Worm (Caenorhabditis elegans) whole organism, L1 larva: ENCODE data around the gene nep-2.

ENCODE experiments used
- Y116A8C.19 ChIP-seq: sonication (generic microtip); optimal IDR thresholded peaks from 2 replicates; lab custom pipeline; 2016; ENCODE audit warnings: missing compliant biosample characterization, missing genetic modification characterization, borderline replicate concordance
- aly-2 ChIP-seq: fragments of 150-350 bp; optimal IDR thresholded peaks from 2 replicates; lab custom pipeline; 2014; ENCODE audit warnings: missing biosample characterization, missing genetic modification characterization
- egl-27 ChIP-seq, 2 experiments: fragments of 150-350 bp in 1 of 2; sonication (generic microtip); optimal IDR thresholded peaks; 3 replicates each; lab custom pipeline; 2017 to 2018; ENCODE audit warnings: missing biosample characterization in 2 of 2, missing genetic modification characterization in 2 of 2, missing genetic modification reagents in 2 of 2
- elt-2 ChIP-seq: sonication (generic microtip); optimal IDR thresholded peaks from 2 replicates; lab custom pipeline; 2016; ENCODE audit warnings: missing genetic modification characterization, mild to moderate bottlenecking, inconsistent platforms, missing compliant biosample characterization, missing genetic modification reagents
- fkh-10 ChIP-seq: sonication (generic microtip); optimal IDR thresholded peaks from 2 replicates; lab custom pipeline; 2017; ENCODE audit warnings: missing biosample characterization, missing genetic modification reagents, missing genetic modification characterization
- grh-1 ChIP-seq: fragments of 200-800 bp; sonication (Bioruptor generic); IDR thresholded peaks from 2 replicates; pipeline ENCODE4 v1.3.6; 2022; ENCODE audit warnings: missing genetic modification reagents, missing genetic modification characterization, missing compliant biosample characterization
- nhr-77 ChIP-seq: fragments of 150-350 bp; optimal IDR thresholded peaks from 2 replicates; lab custom pipeline; 2014; ENCODE audit warnings: missing biosample characterization, missing genetic modification characterization
- sox-4 ChIP-seq: sonication (generic microtip); optimal IDR thresholded peaks from 2 replicates; lab custom pipeline; 2016; ENCODE audit warnings: missing genetic modification characterization, missing compliant biosample characterization
- zag-1 ChIP-seq: fragments of 150-350 bp; optimal IDR thresholded peaks from 2 replicates; lab custom pipeline; 2014; ENCODE audit warnings: missing biosample characterization, missing genetic modification characterization

DNA sequence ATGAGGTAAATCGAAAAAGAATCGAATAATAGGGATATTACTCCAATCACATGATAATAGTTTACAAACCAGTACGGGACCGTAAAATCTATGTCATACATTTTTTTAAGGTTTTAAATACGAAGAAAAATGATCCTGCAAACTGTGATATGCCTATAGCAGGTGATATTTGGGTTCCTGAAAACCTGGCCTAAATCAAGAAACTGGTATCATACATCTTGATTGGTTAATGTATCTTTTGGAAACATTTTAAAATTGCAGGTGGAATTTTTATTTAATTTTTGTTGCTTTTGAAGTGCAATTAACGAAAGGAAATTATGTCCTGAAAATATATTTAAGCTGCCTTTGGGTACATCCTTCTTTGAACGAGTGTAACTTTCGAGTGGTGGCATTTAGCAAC lies 25.3 kb downstream of the nep-2 start, which contains the start of gene sri-61:
- no peak for TF ChIP-seq elt-2 (tag; lab: Kevin White, UChicago)
- no peak for TF ChIP-seq zag-1 (tag; lab: Kevin White, UChicago)
- no peak for TF ChIP-seq egl-27 (tag; optimal IDR thresholded peaks at IDR 0.05; lab: Kevin White, UChicago)
- no peak for TF ChIP-seq aly-2 (tag; lab: Kevin White, UChicago)
- no peak for TF ChIP-seq fkh-10 (GFP tag; lab: Kevin White, UChicago)
- no peak for TF ChIP-seq sox-4 (tag; lab: Kevin White, UChicago)
- TF ChIP-seq Y116A8C.19 (tag; lab: Kevin White, UChicago) = no peak
- TF ChIP-seq grh-1 (GFP tag; lab: Robert Waterston, UW) = no peak
- TF ChIP-seq nhr-77 (tag; lab: Kevin White, UChicago) = no peak
